Worm (Caenorhabditis elegans) whole organism, young adult: ENCODE results near the gene let-711.

ENCODE experiments used
- B0035.1 ChIP-seq: sonication (generic microtip); optimal IDR thresholded peaks from 2 replicates; lab custom pipeline; 2016; ENCODE audit warnings: missing genetic modification characterization, mild to moderate bottlenecking, missing compliant biosample characterization, missing genotype, missing genetic modification reagents
- F23B12.7 ChIP-seq: sonication (generic microtip); optimal IDR thresholded peaks from 2 replicates; lab custom pipeline; 2017; ENCODE audit warnings: missing genetic modification characterization, mild to moderate bottlenecking, missing compliant biosample characterization, antibody characterized with exemption, moderate library complexity; ENCODE audit not compliant: insufficient read depth
- F52B5.7 ChIP-seq: sonication (generic microtip); optimal IDR thresholded peaks from 2 replicates; lab custom pipeline; 2016; ENCODE audit warnings: mild to moderate bottlenecking, missing genetic modification characterization, missing compliant biosample characterization
- F57A8.1 ChIP-seq: fragments of 200-800 bp; sonication (Bioruptor generic); optimal IDR thresholded peaks from 2 replicates; lab custom pipeline; 2018; ENCODE audit warnings: mild to moderate bottlenecking, missing genetic modification characterization, moderate library complexity, missing compliant biosample characterization
- F57C9.4 ChIP-seq: sonication (generic microtip); optimal IDR thresholded peaks from 2 replicates; lab custom pipeline; 2017; ENCODE audit warnings: mild to moderate bottlenecking, missing genetic modification characterization, missing compliant biosample characterization
- K11D2.4 ChIP-seq: fragments of 200-800 bp; sonication (Bioruptor generic); IDR thresholded peaks from 2 replicates; pipeline ENCODE4 v1.3.6; 2022; ENCODE audit warnings: missing genetic modification reagents, missing genetic modification characterization, missing compliant biosample characterization
- Y53G8AR.9 ChIP-seq: fragments of 200-800 bp; sonication (Bioruptor generic); conservative IDR thresholded peaks from 2 replicates; pipeline ENCODE4 v1.3.6; 2022; ENCODE audit warnings: missing genetic modification reagents, missing genetic modification characterization, missing compliant biosample characterization
- Y67H2A.10 ChIP-seq: fragments of 200-800 bp; sonication (Bioruptor generic); conservative IDR thresholded peaks from 2 replicates; pipeline ENCODE4 v1.3.6; 2022; ENCODE audit warnings: missing genetic modification reagents, missing genetic modification characterization, missing compliant biosample characterization
- attf-6 ChIP-seq: fragments of 200-800 bp; sonication (Bioruptor generic); IDR thresholded peaks from 2 replicates; pipeline ENCODE4 v1.3.6; 2022; ENCODE audit warnings: missing genetic modification reagents, missing genetic modification characterization, missing compliant biosample characterization
- ccch-3 ChIP-seq: fragments of 200-800 bp; sonication (Bioruptor generic); optimal IDR thresholded peaks from 2 replicates; lab custom pipeline; 2018; ENCODE audit warnings: mild to moderate bottlenecking, missing genetic modification characterization, missing compliant biosample characterization
- cebp-1 ChIP-seq, 2 experiments: fragments of 200-800 bp in 1 of 2; sonication (Bioruptor generic) in 1 of 2; sonication (generic microtip) in 1 of 2; IDR thresholded peaks in 1 of 2; optimal IDR thresholded peaks in 1 of 2; 2 replicates each; pipeline versions ENCODE4 v1.3.6 to Lab custom; 2017 to 2022; ENCODE audit warnings: missing compliant biosample characterization in 2 of 2, missing genetic modification characterization in 2 of 2, mild to moderate bottlenecking in 1 of 2, missing genetic modification reagents in 1 of 2, moderate library complexity in 1 of 2
- chd-7 ChIP-seq: sonication (generic microtip); optimal IDR thresholded peaks from 2 replicates; lab custom pipeline; 2016; ENCODE audit warnings: mild to moderate bottlenecking, missing genetic modification characterization, moderate library complexity, missing compliant biosample characterization
- dpff-1 ChIP-seq: sonication (generic microtip); optimal IDR thresholded peaks from 2 replicates; lab custom pipeline; 2017; ENCODE audit warnings: mild to moderate bottlenecking, missing genetic modification characterization, missing compliant biosample characterization
- dpl-1 ChIP-seq: fragments of 150-350 bp; optimal IDR thresholded peaks from 2 replicates; lab custom pipeline; 2014; ENCODE audit warnings: missing biosample characterization, missing genetic modification reagents, missing genetic modification characterization
- egl-44 ChIP-seq: fragments of 200-800 bp; sonication (Bioruptor generic); IDR thresholded peaks from 2 replicates; pipeline ENCODE4 v1.3.6; 2022; ENCODE audit warnings: missing genetic modification reagents, missing genetic modification characterization, missing compliant biosample characterization
- ets-4 ChIP-seq: fragments of 200-800 bp; sonication (Bioruptor generic); optimal IDR thresholded peaks from 2 replicates; lab custom pipeline; 2018; ENCODE audit warnings: mild to moderate bottlenecking, missing genetic modification characterization, missing compliant biosample characterization
- hrde-1 ChIP-seq: sonication (generic microtip); optimal IDR thresholded peaks from 2 replicates; lab custom pipeline; 2016; ENCODE audit warnings: missing genetic modification characterization, mild to moderate bottlenecking, missing compliant biosample characterization, moderate library complexity, missing genotype, missing genetic modification reagents, borderline replicate concordance
- let-526 ChIP-seq: fragments of 200-800 bp; sonication (Bioruptor generic); IDR thresholded peaks from 2 replicates; pipeline ENCODE4 v1.3.6; 2022; ENCODE audit warnings: missing genetic modification reagents, missing genetic modification characterization, missing compliant biosample characterization
- let-607 ChIP-seq, 2 experiments: fragments of 200-800 bp in 1 of 2; sonication (Bioruptor generic) in 1 of 2; sonication (generic microtip) in 1 of 2; optimal IDR thresholded peaks; 2 replicates each; lab custom pipeline; 2016 to 2018; ENCODE audit warnings: mild to moderate bottlenecking in 2 of 2, missing compliant biosample characterization in 2 of 2, missing genetic modification characterization in 2 of 2, moderate library complexity in 2 of 2, missing genotype in 1 of 2
- lin-40 ChIP-seq: sonication (generic microtip); optimal IDR thresholded peaks from 2 replicates; lab custom pipeline; 2016; ENCODE audit warnings: missing genetic modification characterization, mild to moderate bottlenecking, missing compliant biosample characterization, missing genotype, missing genetic modification reagents
- lsl-1 ChIP-seq: fragments of 200-800 bp; sonication (Bioruptor generic); optimal IDR thresholded peaks from 2 replicates; lab custom pipeline; 2018; ENCODE audit warnings: mild to moderate bottlenecking, missing genetic modification characterization, moderate library complexity, missing compliant biosample characterization
- mel-28 ChIP-seq: sonication (generic microtip); optimal IDR thresholded peaks from 2 replicates; lab custom pipeline; 2016; ENCODE audit warnings: borderline replicate concordance, mild to moderate bottlenecking, missing genetic modification characterization, missing compliant biosample characterization
- nfya-1 ChIP-seq: sonication (generic microtip); optimal IDR thresholded peaks from 2 replicates; lab custom pipeline; 2017; ENCODE audit warnings: antibody characterized with exemption, missing compliant biosample characterization, missing genetic modification characterization, borderline replicate concordance; ENCODE audit not compliant: insufficient read depth
- nfya-2 ChIP-seq: fragments of 200-800 bp; sonication (Bioruptor generic); IDR thresholded peaks from 2 replicates; pipeline ENCODE4 v1.3.6; 2022; ENCODE audit warnings: missing genetic modification reagents, missing genetic modification characterization, missing compliant biosample characterization
- nhr-120 ChIP-seq: fragments of 200-800 bp; sonication (Bioruptor generic); IDR thresholded peaks from 2 replicates; pipeline ENCODE4 v1.3.6; 2022; ENCODE audit warnings: missing genetic modification characterization, missing compliant biosample characterization
- nhr-179 ChIP-seq: sonication (generic microtip); optimal IDR thresholded peaks from 2 replicates; lab custom pipeline; 2016; ENCODE audit warnings: mild to moderate bottlenecking, missing genetic modification characterization, missing compliant biosample characterization
- nhr-27 ChIP-seq: fragments of 200-800 bp; sonication (Bioruptor generic); optimal IDR thresholded peaks from 2 replicates; lab custom pipeline; 2018; ENCODE audit warnings: mild to moderate bottlenecking, missing genetic modification characterization, moderate library complexity, missing compliant biosample characterization
- nhr-80 ChIP-seq: sonication (generic microtip); optimal IDR thresholded peaks from 2 replicates; lab custom pipeline; 2016; ENCODE audit warnings: missing genetic modification characterization, missing compliant biosample characterization
- pbrm-1 ChIP-seq: fragments of 200-800 bp; sonication (Bioruptor generic); IDR thresholded peaks from 2 replicates; pipeline ENCODE4 v1.3.6; 2022; ENCODE audit warnings: missing genetic modification reagents, missing genetic modification characterization, missing compliant biosample characterization
- repo-1 ChIP-seq: sonication (generic microtip); optimal IDR thresholded peaks from 2 replicates; lab custom pipeline; 2017; ENCODE audit warnings: mild to moderate bottlenecking, missing genetic modification characterization, missing compliant biosample characterization
- sea-2 ChIP-seq: fragments of 200-800 bp; sonication (Bioruptor generic); IDR thresholded peaks from 2 replicates; pipeline ENCODE4 v1.3.6; 2022; ENCODE audit warnings: missing genetic modification characterization, missing compliant biosample characterization
- snpc-1.1 ChIP-seq: sonication (generic microtip); optimal IDR thresholded peaks from 2 replicates; lab custom pipeline; 2017; ENCODE audit warnings: missing genetic modification characterization, mild to moderate bottlenecking, missing compliant biosample characterization, antibody characterized with exemption, moderate library complexity, missing genotype, missing genetic modification reagents; ENCODE audit not compliant: insufficient read depth
- snpc-4 ChIP-seq, 5 experiments: fragments of 150-350 bp in 1 of 5; sonication (generic microtip) in 4 of 5; optimal IDR thresholded peaks; 2 replicates each; lab custom pipeline; 2014 to 2018; ENCODE audit warnings: missing genetic modification characterization in 5 of 5, missing biosample characterization in 3 of 5, antibody characterized with exemption in 2 of 5, mild to moderate bottlenecking in 2 of 5, missing compliant biosample characterization in 2 of 5, missing genotype in 2 of 5, moderate library complexity in 2 of 5, missing genetic modification reagents in 1 of 5
- somi-1 ChIP-seq: fragments of 200-800 bp; sonication (Bioruptor generic); optimal IDR thresholded peaks from 2 replicates; lab custom pipeline; 2018; ENCODE audit warnings: mild to moderate bottlenecking, missing genetic modification characterization, missing compliant biosample characterization
- tbp1 ChIP-seq: fragments of 200-800 bp; sonication (Bioruptor generic); optimal IDR thresholded peaks from 2 replicates; lab custom pipeline; 2018; ENCODE audit warnings: mild to moderate bottlenecking, missing genetic modification characterization, missing compliant biosample characterization
- tlf-1 ChIP-seq: fragments of 200-800 bp; sonication (Bioruptor generic); optimal IDR thresholded peaks from 2 replicates; lab custom pipeline; 2018; ENCODE audit warnings: mild to moderate bottlenecking, missing genetic modification characterization, missing compliant biosample characterization
- unc-62 ChIP-seq: fragments of 150-350 bp; optimal IDR thresholded peaks from 2 replicates; lab custom pipeline; 2014; ENCODE audit warnings: missing biosample characterization, missing genetic modification reagents, missing genetic modification characterization
- ztf-26 ChIP-seq: sonication (generic microtip); optimal IDR thresholded peaks from 2 replicates; lab custom pipeline; 2017; ENCODE audit warnings: missing genetic modification characterization, missing compliant biosample characterization

let-711 gene

ce11 chrIII:6897587-6898064 lies 48.9 kb upstream of the let-711 start, which contains the start of gene T07E3.4 (continued):
- TF ChIP-seq nhr-120 (GFP tag; lab: Robert Waterston, UW): no peak
- no peak for TF ChIP-seq egl-44 (GFP tag; lab: Robert Waterston, UW)
- no peak for TF ChIP-seq tbp1

- TF ChIP-seq cebp-1 (GFP tag; IDR thresholded peaks at IDR 0.05; lab: Robert Waterston, UW) (no peak), cebp-1 (tag; optimal IDR thresholded peaks at IDR 0.05; lab: Kevin White, UChicago) (peak; percentile 15), F52B5.7 (tag; lab: Kevin White, UChicago) (no peak), ccch-3 (GFP tag; lab: Kevin White, UChicago) (no peak), nfya-1 (no peak), lin-40 (tag; lab: Kevin White, UChicago) (peak; percentile 13), nhr-179 (no peak), tbp1 (peak; percentile 7), somi-1 (GFP tag; lab: Kevin White, UChicago) (peak; percentile 60), nhr-27 (no peak), Y53G8AR.9 (GFP tag; lab: Robert Waterston, UW) (0 out of 2 replicates have a peak, but pooled peaks have one; percentile 8), B0035.1 (tag; lab: Kevin White, UChicago) (no peak), K11D2.4 (peak; percentile 33; the same call in 1 of the 2 replicates), egl-44 (GFP tag; lab: Robert Waterston, UW) (no peak), ztf-26 (tag; lab: Kevin White, UChicago) (peak; percentile 43), dpl-1 (no peak), Y67H2A.10 (GFP tag; lab: Robert Waterston, UW) (no peak)
Measured at ce11 chrIII:6898518-6898917, 48.0 kb upstream of the let-711 start.

ce11 chrIII:6900609-6901008 lies 45.9 kb upstream of the let-711 start:
- TF ChIP-seq repo-1: peak; percentile 36
- no peak for TF ChIP-seq mel-28 (tag; lab: Kevin White, UChicago)

ce11 chrIII:6903056-6903977 lies 43.2 kb upstream of the let-711 start, which contains the start of the genes brc-2 and T07E3.3:
Gene brc-2, minus strand, starts transcription at chrIII:6903106.
Gene T07E3.3, plus strand, starts transcription at chrIII:6903877.
- no peak for TF ChIP-seq sea-2 (GFP tag; lab: Robert Waterston, UW)
- TF ChIP-seq cebp-1 (GFP tag; IDR thresholded peaks at IDR 0.05; lab: Robert Waterston, UW): no peak
- TF ChIP-seq cebp-1 (tag; optimal IDR thresholded peaks at IDR 0.05; lab: Kevin White, UChicago): peak; percentile 40
- no peak for TF ChIP-seq ets-4
- TF ChIP-seq nhr-80: peak; percentile 51
- no peak for TF ChIP-seq F57C9.4
- TF ChIP-seq snpc-1.1 (tag; lab: Kevin White, UChicago): no peak

ce11 chrIII:6904468-6904867 lies 42.0 kb upstream of the let-711 start:
- TF ChIP-seq snpc-4 (GFP tag; optimal IDR thresholded peaks at IDR 0.05; lab: Kevin White, UChicago) (no peak), snpc-4 (tag; optimal IDR thresholded peaks at IDR 0.05; lab: Kevin White, UChicago) (no peak), lsl-1 (GFP tag; lab: Kevin White, UChicago) (no peak), F23B12.7 (tag; lab: Kevin White, UChicago) (no peak), hrde-1 (tag; lab: Kevin White, UChicago) (no peak), nfya-2 (no peak), unc-62 (GFP tag; lab: Kevin White, UChicago) (no peak), F57A8.1 (GFP tag; lab: Kevin White, UChicago) (no peak), pbrm-1 (no peak), chd-7 (tag; lab: Kevin White, UChicago) (no peak), let-526 (GFP tag; lab: Robert Waterston, UW) (no peak), ets-4 (no peak), tlf-1 (no peak), let-607 (tag; optimal IDR thresholded peaks at IDR 0.05; lab: Kevin White, UChicago) (no peak), F57C9.4 (no peak), dpff-1 (tag; lab: Kevin White, UChicago) (no peak), attf-6 (GFP tag; lab: Robert Waterston, UW) (no peak)
